5 worm cellular contexts compared by ENCODE assay signal in the genomic region with DNA sequence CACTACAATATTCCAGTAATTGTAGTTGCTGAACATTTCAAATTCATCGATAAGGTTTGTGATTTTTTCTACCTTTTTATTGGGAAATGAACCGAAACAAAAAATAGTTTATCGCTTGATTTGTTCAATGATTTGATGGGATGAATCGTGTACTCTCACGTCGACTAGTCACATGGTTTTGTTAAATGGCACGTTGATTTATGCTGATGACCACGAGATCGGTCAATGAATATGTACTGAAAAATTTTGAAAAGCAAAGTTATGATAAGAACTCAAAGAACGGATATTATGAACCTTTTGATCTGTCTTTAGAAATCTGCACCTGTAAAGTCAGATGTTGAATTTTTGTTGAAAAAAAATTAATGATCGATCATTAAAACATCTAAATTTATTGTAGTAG.
A peak's percentile ranks its signal among the peaks of the same experiment; 100 is the strongest.
TF ChIP-seq lines count a peak whose summit lies in the region.

No protein-coding gene starts in this region.

TF ChIP-seq in whole organism, L1 larva, 84 proteins besides CTCF, POLR2A, EP300 and RAD21 (continues in another document):
- no peak for TF ChIP-seq snpc-4 (tag; optimal IDR thresholded peaks at IDR 0.05; lab: Kevin White, UChicago)
- peak in 1 of 3 experiments; percentile 58 for TF ChIP-seq dpl-1 (GFP tag; optimal IDR thresholded peaks at IDR 0.05; lab: Kevin White, UChicago)
- TF ChIP-seq irx-1 (tag; optimal IDR thresholded peaks at IDR 0.05; lab: Kevin White, UChicago): peak; percentile 34
- TF ChIP-seq nhr-85 (tag; lab: Kevin White, UChicago): peak; percentile 97
- TF ChIP-seq ama-1 (optimal IDR thresholded peaks at IDR 0.05; lab: Kevin White, UChicago): peak; percentile 41
- TF ChIP-seq mep-1 (tag; optimal IDR thresholded peaks at IDR 0.05; lab: Kevin White, UChicago): peak; percentile 56
- peak; percentile 79 for TF ChIP-seq snu-23 (GFP tag; optimal IDR thresholded peaks at IDR 0.05; lab: Kevin White, UChicago)
- no peak for TF ChIP-seq F16B12.6 (tag; optimal IDR thresholded peaks at IDR 0.05; lab: Kevin White, UChicago)
- TF ChIP-seq hlh-4 (tag; optimal IDR thresholded peaks at IDR 0.05; lab: Kevin White, UChicago): no peak
- TF ChIP-seq nhr-90 (tag; optimal IDR thresholded peaks at IDR 0.05; lab: Kevin White, UChicago; ENCODE audit: poor library complexity): peak; percentile 87
- no peak for TF ChIP-seq Y116A8C.19 (tag; optimal IDR thresholded peaks at IDR 0.05; lab: Kevin White, UChicago; ENCODE audit: borderline replicate concordance)
- peak in 1 of 2 experiments; percentile 85 for TF ChIP-seq mdl-1 (tag; optimal IDR thresholded peaks at IDR 0.05; lab: Kevin White, UChicago)
- no peak for TF ChIP-seq unc-30 (tag; optimal IDR thresholded peaks at IDR 0.05; lab: Kevin White, UChicago)
- TF ChIP-seq nhr-76 (tag; optimal IDR thresholded peaks at IDR 0.05; lab: Kevin White, UChicago): no peak
- TF ChIP-seq nhr-28 (tag; optimal IDR thresholded peaks at IDR 0.05; lab: Kevin White, UChicago): no peak
- TF ChIP-seq nhr-12 (tag; optimal IDR thresholded peaks at IDR 0.05; lab: Kevin White, UChicago): no peak
- no peak for TF ChIP-seq tlp-1 (tag; optimal IDR thresholded peaks at IDR 0.05; lab: Kevin White, UChicago)

TF ChIP-seq in whole organism, L2 larva, 48 proteins besides CTCF, POLR2A, EP300 and RAD21:
- TF ChIP-seq blmp-1 (tag; optimal IDR thresholded peaks at IDR 0.05; lab: Kevin White, UChicago; ENCODE audit: insufficient read depth): peak; percentile 74
- TF ChIP-seq sem-4 (tag; optimal IDR thresholded peaks at IDR 0.05; lab: Kevin White, UChicago): no peak
- no peak for TF ChIP-seq lin-13 (GFP tag; optimal IDR thresholded peaks at IDR 0.05; lab: Kevin White, UChicago)
- peak; percentile 63 for TF ChIP-seq nhr-129 (tag; optimal IDR thresholded peaks at IDR 0.05; lab: Kevin White, UChicago)
- no peak for TF ChIP-seq aly-2 (tag; optimal IDR thresholded peaks at IDR 0.05; lab: Kevin White, UChicago)
- no peak for TF ChIP-seq lin-39 (tag; optimal IDR thresholded peaks at IDR 0.05; lab: Kevin White, UChicago)
- TF ChIP-seq crh-2 (tag; optimal IDR thresholded peaks at IDR 0.05; lab: Kevin White, UChicago): peak; percentile 78
- peak; percentile 96 for TF ChIP-seq sma-9 (GFP tag; optimal IDR thresholded peaks at IDR 0.05; lab: Kevin White, UChicago)
- TF ChIP-seq sma-9 (tag; optimal IDR thresholded peaks at IDR 0.05; lab: Kevin White, UChicago): no peak
- peak; percentile 69 for TF ChIP-seq sma-3 (GFP tag; optimal IDR thresholded peaks at IDR 0.05; lab: Kevin White, UChicago)
- peak; percentile 55 for TF ChIP-seq gmeb-1 (tag; optimal IDR thresholded peaks at IDR 0.05; lab: Kevin White, UChicago)
- TF ChIP-seq lsy-2 (tag; optimal IDR thresholded peaks at IDR 0.05; lab: Kevin White, UChicago): peak in 1 of 2 experiments; percentile 31
- TF ChIP-seq nhr-25 (tag; optimal IDR thresholded peaks at IDR 0.05; lab: Kevin White, UChicago): peak; percentile 71
- TF ChIP-seq mdl-1 (tag; optimal IDR thresholded peaks at IDR 0.05; lab: Kevin White, UChicago): peak in 1 of 2 experiments; percentile 40
- TF ChIP-seq nhr-21 (tag; optimal IDR thresholded peaks at IDR 0.05; lab: Kevin White, UChicago): peak; percentile 97
- TF ChIP-seq nhr-77 (tag; optimal IDR thresholded peaks at IDR 0.05; lab: Kevin White, UChicago): no peak
- no peak for TF ChIP-seq zag-1 (tag; optimal IDR thresholded peaks at IDR 0.05; lab: Kevin White, UChicago)
- TF ChIP-seq nhr-6 (tag; optimal IDR thresholded peaks at IDR 0.05; lab: Kevin White, UChicago): peak; percentile 62

TF ChIP-seq in whole organism, L3 larva, 47 proteins besides CTCF, POLR2A, EP300 and RAD21 (continues in another document):
- TF ChIP-seq elt-2 (tag; optimal IDR thresholded peaks at IDR 0.05; lab: Kevin White, UChicago) (peak; percentile 51), nhr-28 (tag; optimal IDR thresholded peaks at IDR 0.05; lab: Kevin White, UChicago) (no peak), aly-2 (tag; optimal IDR thresholded peaks at IDR 0.05; lab: Kevin White, UChicago) (no peak), jun-1 (tag; optimal IDR thresholded peaks at IDR 0.05; lab: Kevin White, UChicago) (peak; percentile 69), elt-3 (tag; optimal IDR thresholded peaks at IDR 0.05; lab: Kevin White, UChicago) (peak in 2 of 3 experiments; percentile 41 to 56), pqm-1 (tag; optimal IDR thresholded peaks at IDR 0.05; lab: Kevin White, UChicago) (peak; percentile 88), fkh-2 (tag; optimal IDR thresholded peaks at IDR 0.05; lab: Kevin White, UChicago) (no peak), elt-1 (tag; optimal IDR thresholded peaks at IDR 0.05; lab: Kevin White, UChicago) (no peak), sea-2 (GFP tag; optimal IDR thresholded peaks at IDR 0.05; lab: Kevin White, UChicago) (no peak), nhr-23 (tag; optimal IDR thresholded peaks at IDR 0.05; lab: Kevin White, UChicago) (peak; percentile 86), ceh-9 (tag; optimal IDR thresholded peaks at IDR 0.05; lab: Kevin White, UChicago) (no peak), mml-1 (tag; optimal IDR thresholded peaks at IDR 0.05; lab: Kevin White, UChicago) (no peak), mdl-1 (tag; optimal IDR thresholded peaks at IDR 0.05; lab: Kevin White, UChicago) (no peak), nhr-25 (tag; optimal IDR thresholded peaks at IDR 0.05; lab: Kevin White, UChicago) (peak; percentile 26), lsy-12 (tag; optimal IDR thresholded peaks at IDR 0.05; lab: Kevin White, UChicago) (peak; percentile 20), tbx-2 (tag; optimal IDR thresholded peaks at IDR 0.05; lab: Kevin White, UChicago) (no peak), ztf-4 (tag; optimal IDR thresholded peaks at IDR 0.05; lab: Kevin White, UChicago) (no peak), egl-5 (tag; optimal IDR thresholded peaks at IDR 0.05; lab: Kevin White, UChicago) (no peak), nhr-43 (tag; optimal IDR thresholded peaks at IDR 0.05; lab: Kevin White, UChicago; ENCODE audit: poor library complexity, severe bottlenecking) (peak; percentile 68)

TF ChIP-seq in whole organism, L4 larva, 104 proteins besides CTCF, POLR2A, EP300 and RAD21 (continues in another document):
- TF ChIP-seq unc-62 (GFP tag; optimal IDR thresholded peaks at IDR 0.05 in 1 of 2; lab: Kevin White, UChicago) (peak in 1 of 2 experiments; percentile 99), unc-62 (tag; optimal IDR thresholded peaks at IDR 0.05; lab: Kevin White, UChicago) (no peak), ceh-20 (GFP tag; IDR thresholded peaks at IDR 0.05; lab: Robert Waterston, UW) (peak; percentile 69; the same call in 1 of the 2 replicates), hlh-30 (tag; optimal IDR thresholded peaks at IDR 0.05; lab: Kevin White, UChicago; ENCODE audit: insufficient read depth) (peak; percentile 83), T20F7.1 (GFP tag; optimal IDR thresholded peaks at IDR 0.05; lab: Kevin White, UChicago) (peak; percentile 3), mdl-1 (tag; optimal IDR thresholded peaks at IDR 0.05; lab: Kevin White, UChicago) (peak in 1 of 2 experiments; percentile 65), nhr-77 (tag; optimal IDR thresholded peaks at IDR 0.05; lab: Kevin White, UChicago) (peak; percentile 34), mep-1 (tag; optimal IDR thresholded peaks at IDR 0.05; lab: Kevin White, UChicago) (peak; percentile 42), lsy-2 (tag; optimal IDR thresholded peaks at IDR 0.05; lab: Kevin White, UChicago) (peak in 1 of 2 experiments; percentile 52), daf-12 (tag; optimal IDR thresholded peaks at IDR 0.05; lab: Kevin White, UChicago) (no peak), dmd-6 (GFP tag; IDR thresholded peaks at IDR 0.05; lab: Robert Waterston, UW) (peak; percentile 84), mxl-3 (GFP tag; optimal IDR thresholded peaks at IDR 0.05; lab: Kevin White, UChicago) (peak; percentile 69), skn-1 (tag; optimal IDR thresholded peaks at IDR 0.05; lab: Kevin White, UChicago) (no peak), nhr-48 (tag; optimal IDR thresholded peaks at IDR 0.05; lab: Kevin White, UChicago) (peak; percentile 49), zip-2 (tag; optimal IDR thresholded peaks at IDR 0.05; lab: Kevin White, UChicago) (no peak), R02D3.7 (tag; optimal IDR thresholded peaks at IDR 0.05; lab: Kevin White, UChicago) (no peak), dve-1 (tag; optimal IDR thresholded peaks at IDR 0.05; lab: Kevin White, UChicago; ENCODE audit: insufficient read depth) (peak; percentile 82), nhr-25 (tag; optimal IDR thresholded peaks at IDR 0.05; lab: Kevin White, UChicago; ENCODE audit: borderline replicate concordance, insufficient read depth) (peak; percentile 46), nhr-6 (tag; optimal IDR thresholded peaks at IDR 0.05; lab: Kevin White, UChicago) (peak; percentile 46)

TF ChIP-seq in whole organism, young adult, 124 proteins besides CTCF, POLR2A, EP300 and RAD21 (continues in another document):
- TF ChIP-seq D2030.7 (GFP tag; IDR thresholded peaks at IDR 0.05; lab: Robert Waterston, UW) (no peak), zfh-2 (GFP tag; conservative IDR thresholded peaks at IDR 0.05; lab: Robert Waterston, UW) (no peak), fkh-3 (tag; optimal IDR thresholded peaks at IDR 0.05; lab: Kevin White, UChicago) (no peak), snpc-4 (GFP tag; optimal IDR thresholded peaks at IDR 0.05; lab: Kevin White, UChicago) (no peak), snpc-4 (tag; optimal IDR thresholded peaks at IDR 0.05; lab: Kevin White, UChicago) (no peak), attf-3 (GFP tag; conservative IDR thresholded peaks at IDR 0.05; lab: Robert Waterston, UW) (no peak), C17E4.6 (GFP tag; IDR thresholded peaks at IDR 0.05; lab: Robert Waterston, UW) (no peak), nhr-90 (tag; optimal IDR thresholded peaks at IDR 0.05; lab: Kevin White, UChicago) (no peak), ZK185.1 (tag; optimal IDR thresholded peaks at IDR 0.05; lab: Kevin White, UChicago; ENCODE audit: poor library complexity, severe bottlenecking) (no peak), xnd-1 (tag; optimal IDR thresholded peaks at IDR 0.05; lab: Kevin White, UChicago) (no peak), let-526 (GFP tag; IDR thresholded peaks at IDR 0.05; lab: Robert Waterston, UW) (no peak), F10E7.11 (tag; optimal IDR thresholded peaks at IDR 0.05; lab: Kevin White, UChicago) (no peak), aptf-2 (GFP tag; conservative IDR thresholded peaks at IDR 0.05; lab: Robert Waterston, UW) (no peak), somi-1 (GFP tag; optimal IDR thresholded peaks at IDR 0.05; lab: Kevin White, UChicago) (peak; percentile 78), lin-26 (GFP tag; IDR thresholded peaks at IDR 0.05; lab: Robert Waterston, UW) (peak; percentile 65; the same call in 1 of the 2 replicates), zim-3 (tag; optimal IDR thresholded peaks at IDR 0.05; lab: Kevin White, UChicago) (no peak), him-1 (tag; optimal IDR thresholded peaks at IDR 0.05; lab: Kevin White, UChicago) (no peak), C06A6.2 (GFP tag; conservative IDR thresholded peaks at IDR 0.05; lab: Robert Waterston, UW) (peak; percentile 43; the same call in 1 of the 2 replicates), egrh-3 (GFP tag; IDR thresholded peaks at IDR 0.05; lab: Robert Waterston, UW) (no peak), Y53F4B.3 (GFP tag; IDR thresholded peaks at IDR 0.05; lab: Robert Waterston, UW) (no peak), ztf-3 (GFP tag; optimal IDR thresholded peaks at IDR 0.05; lab: Kevin White, UChicago) (no peak), ztf-26 (tag; optimal IDR thresholded peaks at IDR 0.05; lab: Kevin White, UChicago) (peak; percentile 89), lin-40 (tag; optimal IDR thresholded peaks at IDR 0.05; lab: Kevin White, UChicago) (peak; percentile 45)
